Comparison of ENCODE assay signal across 2 worm cellular contexts in genomic region chrIV:11821591-11822361, ce11.
TF ChIP-seq lines count a peak whose summit lies in the region.

Gene par-5 (minus strand): TSS chrIV:11821924.
Gene M117.3 (plus strand): TSS chrIV:11822206.

TF ChIP-seq in whole organism, L1 larva, 84 proteins besides CTCF, POLR2A, EP300 and RAD21 (continued from another document):
- TF ChIP-seq egl-13 (tag; optimal IDR thresholded peaks at IDR 0.05; lab: Kevin White, UChicago) (peak; percentile 68), nhr-20 (tag; optimal IDR thresholded peaks at IDR 0.05; lab: Kevin White, UChicago) (peak; percentile 67), pag-3 (tag; optimal IDR thresholded peaks at IDR 0.05; lab: Kevin White, UChicago; ENCODE audit: borderline replicate concordance, insufficient read depth) (no peak), lin-14 (GFP tag; optimal IDR thresholded peaks at IDR 0.05; lab: Kevin White, UChicago) (peak; percentile 93), xbp-1 (tag; optimal IDR thresholded peaks at IDR 0.05; lab: Kevin White, UChicago) (peak; percentile 54), mdl-1 (tag; optimal IDR thresholded peaks at IDR 0.05; lab: Kevin White, UChicago) (peak in 1 of 2 experiments; percentile 88), dpl-1 (GFP tag; optimal IDR thresholded peaks at IDR 0.05; lab: Kevin White, UChicago) (peak; percentile 49 to 59 (median 56)), zag-1 (tag; optimal IDR thresholded peaks at IDR 0.05; lab: Kevin White, UChicago) (no peak), Y116A8C.19 (tag; optimal IDR thresholded peaks at IDR 0.05; lab: Kevin White, UChicago; ENCODE audit: borderline replicate concordance) (no peak), zip-4 (GFP tag; optimal IDR thresholded peaks at IDR 0.05; lab: Kevin White, UChicago) (no peak), ets-5 (GFP tag; IDR thresholded peaks at IDR 0.05; lab: Robert Waterston, UW) (no peak), snu-23 (GFP tag; optimal IDR thresholded peaks at IDR 0.05; lab: Kevin White, UChicago) (peak; percentile 84), nhr-12 (tag; optimal IDR thresholded peaks at IDR 0.05; lab: Kevin White, UChicago) (no peak), nhr-237 (tag; optimal IDR thresholded peaks at IDR 0.05; lab: Kevin White, UChicago) (no peak), snpc-4 (tag; optimal IDR thresholded peaks at IDR 0.05; lab: Kevin White, UChicago) (no peak), hlh-17 (GFP tag; optimal IDR thresholded peaks at IDR 0.05; lab: Kevin White, UChicago; ENCODE audit: borderline replicate concordance) (no peak), grh-1 (GFP tag; IDR thresholded peaks at IDR 0.05; lab: Robert Waterston, UW) (no peak), unc-98 (GFP tag; IDR thresholded peaks at IDR 0.05; lab: Robert Waterston, UW) (no peak), ama-1 (optimal IDR thresholded peaks at IDR 0.05; lab: Kevin White, UChicago) (no peak), efl-1 (optimal IDR thresholded peaks at IDR 0.05; lab: Kevin White, UChicago) (peak; percentile 53 to 62), efl-1 (GFP tag; optimal IDR thresholded peaks at IDR 0.05 in 1 of 2; lab: Kevin White, UChicago) (peak; percentile 57 to 90), ceh-63 (GFP tag; optimal IDR thresholded peaks at IDR 0.05; lab: Kevin White, UChicago) (no peak)
TF ChIP-seq in whole organism, L1 larva: peak in this region for 40.

TF ChIP-seq in whole organism, young adult, 124 proteins besides CTCF, POLR2A, EP300 and RAD21 (continued from another document):
- TF ChIP-seq Y79H2A.3 (GFP tag; conservative IDR thresholded peaks at IDR 0.05; lab: Robert Waterston, UW) (no peak), somi-1 (GFP tag; optimal IDR thresholded peaks at IDR 0.05; lab: Kevin White, UChicago) (peak; percentile 52), ceh-27 (GFP tag; optimal IDR thresholded peaks at IDR 0.05; lab: Kevin White, UChicago) (peak; percentile 90), Y95B8A.8 (GFP tag; IDR thresholded peaks at IDR 0.05; lab: Robert Waterston, UW) (peak; percentile 55; the same call in 1 of the 2 replicates), hmg-20 (GFP tag; IDR thresholded peaks at IDR 0.05; lab: Robert Waterston, UW) (no peak), snpc-4 (GFP tag; optimal IDR thresholded peaks at IDR 0.05; lab: Kevin White, UChicago) (no peak), snpc-4 (tag; optimal IDR thresholded peaks at IDR 0.05; lab: Kevin White, UChicago) (peak in 3 of 4 experiments; percentile 5 to 18 (median 15))
